Worm (Caenorhabditis elegans): ENCODE measurements around the gene dpy-21.

Gene dpy-21

DNA sequence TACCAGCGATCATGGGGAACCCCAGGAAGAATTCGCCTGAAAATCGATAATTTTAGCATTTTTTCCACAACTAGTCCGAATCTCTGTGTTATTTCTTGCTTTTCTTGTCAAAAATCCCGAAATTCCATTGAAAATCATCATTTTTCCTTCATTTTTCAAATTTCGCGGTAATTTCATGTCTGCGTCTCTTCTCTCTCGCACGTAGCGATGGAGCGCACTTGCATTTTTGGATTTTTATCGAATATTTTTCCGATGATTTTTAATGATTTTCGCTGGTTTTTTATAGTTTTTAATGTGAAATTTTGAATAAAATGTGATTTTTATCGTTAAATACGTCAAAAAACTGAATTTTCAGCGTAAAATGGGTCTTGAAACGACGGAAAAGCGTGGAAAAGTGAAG, 27.6 kb downstream of the dpy-21 start, which contains the start of gene E01B7.2:
Gene E01B7.2, plus strand, starts transcription at position 350 of the 400 bp plus-strand sequence.
- TF ChIP-seq gei-17 (GFP tag; optimal IDR thresholded peaks at IDR 0.05) (no peak), let-607 (tag; optimal IDR thresholded peaks at IDR 0.05) (no peak), snpc-3.4 (tag; optimal IDR thresholded peaks at IDR 0.05) (peak; percentile 40), madf-10 (tag; optimal IDR thresholded peaks at IDR 0.05) (no peak), lin-35 (GFP tag; optimal IDR thresholded peaks at IDR 0.05) (peak; percentile 50 to 91 (median 78)), cebp-1 (GFP tag; IDR thresholded peaks at IDR 0.05) (no peak), cebp-1 (tag; optimal IDR thresholded peaks at IDR 0.05) (peak; percentile 40), B0019.2 (GFP tag; conservative IDR thresholded peaks at IDR 0.05) (no peak), K11D2.4 (GFP tag; IDR thresholded peaks at IDR 0.05) (no peak), madf-8 (GFP tag; conservative IDR thresholded peaks at IDR 0.05) (peak; percentile 40; the same call in 1 of the 2 replicates), F33H1.4 (GFP tag; IDR thresholded peaks at IDR 0.05) (peak; percentile 70), repo-1 (tag; optimal IDR thresholded peaks at IDR 0.05) (peak; percentile 6), F23B12.7 (tag; optimal IDR thresholded peaks at IDR 0.05; ENCODE audit: insufficient read depth) (peak; percentile 60), tbx-9 (tag; optimal IDR thresholded peaks at IDR 0.05; ENCODE audit: borderline replicate concordance) (no peak), pbrm-1 (GFP tag; IDR thresholded peaks at IDR 0.05) (peak; percentile 60; the same call in 1 of the 2 replicates), hsf-1 (GFP tag; IDR thresholded peaks at IDR 0.05) (no peak), lin-54 (GFP tag; optimal IDR thresholded peaks at IDR 0.05) (peak; percentile 95), lin-26 (GFP tag; IDR thresholded peaks at IDR 0.05) (no peak), ztf-25 (GFP tag; IDR thresholded peaks at IDR 0.05) (no peak), rpc-1 (optimal IDR thresholded peaks at IDR 0.05) (no peak), rpc-1 (tag; optimal IDR thresholded peaks at IDR 0.05) (no peak), sdz-38 (tag; optimal IDR thresholded peaks at IDR 0.05) (no peak), pha-4 (tag; optimal IDR thresholded peaks at IDR 0.05) (peak; percentile 56), F39B2.1 (GFP tag; IDR thresholded peaks at IDR 0.05) (no peak), lsl-1 (GFP tag; optimal IDR thresholded peaks at IDR 0.05) (peak; percentile 56), tlf-1 (GFP tag; optimal IDR thresholded peaks at IDR 0.05) (peak; percentile 27), madf-6 (GFP tag; IDR thresholded peaks at IDR 0.05) (peak; percentile 87), Y53G8AR.9 (GFP tag; conservative IDR thresholded peaks at IDR 0.05) (peak; percentile 74), attf-5 (GFP tag; optimal IDR thresholded peaks at IDR 0.05) (no peak), T07F8.4 (tag; optimal IDR thresholded peaks at IDR 0.05) (no peak), B0336.3 (GFP tag; IDR thresholded peaks at IDR 0.05) (0 out of 2 replicates have a peak, but pooled peaks have one; percentile 39), B0261.1 (tag; optimal IDR thresholded peaks at IDR 0.05) (no peak), unc-62 (GFP tag; optimal IDR thresholded peaks at IDR 0.05) (no peak), rcor-1 (GFP tag; IDR thresholded peaks at IDR 0.05) (peak; percentile 75), hlh-12 (tag; optimal IDR thresholded peaks at IDR 0.05) (no peak), let-526 (GFP tag; IDR thresholded peaks at IDR 0.05) (no peak), ama-1 (optimal IDR thresholded peaks at IDR 0.05) (peak; percentile 19), ama-1 (GFP tag; optimal IDR thresholded peaks at IDR 0.05) (no peak), T26A5.8 (tag; optimal IDR thresholded peaks at IDR 0.05) (no peak), ccch-3 (GFP tag; optimal IDR thresholded peaks at IDR 0.05) (no peak), rec-8 (tag; optimal IDR thresholded peaks at IDR 0.05) (no peak), ceh-27 (GFP tag; optimal IDR thresholded peaks at IDR 0.05) (no peak), hlh-26 (GFP tag; conservative IDR thresholded peaks at IDR 0.05) (no peak), egrh-3 (GFP tag; IDR thresholded peaks at IDR 0.05) (no peak), lin-40 (tag; optimal IDR thresholded peaks at IDR 0.05) (peak; percentile 70), xnd-1 (tag; optimal IDR thresholded peaks at IDR 0.05) (peak; percentile 56), athp-1 (tag; optimal IDR thresholded peaks at IDR 0.05) (no peak), hmg-1.2 (GFP tag; IDR thresholded peaks at IDR 0.05) (peak; percentile 99), dpl-1 (GFP tag; optimal IDR thresholded peaks at IDR 0.05) (peak; percentile 76), ets-4 (GFP tag; optimal IDR thresholded peaks at IDR 0.05) (no peak)
